Fruit fly (Drosophila melanogaster) whole organism, embryonic: ENCODE results near the gene spg.

Experiments
- ATbp ChIP-seq: fragments of 200-800 bp; sonication (Bioruptor generic); optimal IDR thresholded peaks from 2 replicates; lab custom pipeline; 2017; ENCODE audit warnings: missing biosample characterization, mild to moderate bottlenecking, missing genetic modification characterization, missing genetic modification reagents
- Bdp1 ChIP-seq: fragments of 200-800 bp; sonication (Bioruptor generic); optimal IDR thresholded peaks from 3 replicates; lab custom pipeline; 2016; ENCODE audit warnings: missing biosample characterization, missing genetic modification characterization
- CG10209 ChIP-seq: fragments of 200-800 bp; sonication (Bioruptor generic); optimal IDR thresholded peaks from 3 replicates; lab custom pipeline; 2017; ENCODE audit warnings: missing biosample characterization, mild to moderate bottlenecking, missing genetic modification characterization, missing genetic modification reagents
- CG10267 ChIP-seq: fragments of 200-800 bp; sonication (Bioruptor generic); optimal IDR thresholded peaks from 2 replicates; lab custom pipeline; 2018; ENCODE audit warnings: missing biosample characterization, mild to moderate bottlenecking, missing genetic modification characterization, moderate library complexity
- CG10431 ChIP-seq: fragments of 200-800 bp; sonication (Bioruptor generic); optimal IDR thresholded peaks from 3 replicates; lab custom pipeline; 2018; ENCODE audit warnings: missing biosample characterization, mild to moderate bottlenecking, missing genetic modification characterization
- CG11504 ChIP-seq: fragments of 200-800 bp; sonication (Bioruptor generic); optimal IDR thresholded peaks from 3 replicates; lab custom pipeline; 2019; ENCODE audit warnings: missing biosample characterization, mild to moderate bottlenecking, missing genetic modification characterization, moderate library complexity
- CG13123 ChIP-seq: fragments of 200-800 bp; sonication (Bioruptor generic); optimal IDR thresholded peaks from 2 replicates; lab custom pipeline; 2016; ENCODE audit warnings: missing biosample characterization, missing genetic modification characterization
- CG14710 ChIP-seq: fragments of 200-800 bp; sonication (Bioruptor generic); optimal IDR thresholded peaks from 3 replicates; lab custom pipeline; 2019; ENCODE audit warnings: missing biosample characterization, mild to moderate bottlenecking, missing genetic modification characterization, moderate library complexity
- CG15601 ChIP-seq: fragments of 200-800 bp; sonication (Bioruptor generic); optimal IDR thresholded peaks from 3 replicates; lab custom pipeline; 2019; ENCODE audit warnings: missing biosample characterization, mild to moderate bottlenecking, missing genetic modification characterization, moderate library complexity
- CG17361 ChIP-seq: fragments of 200-800 bp; sonication (Bioruptor generic); IDR thresholded peaks from 3 replicates; pipeline ENCODE4 v1.3.6; 2022; ENCODE audit warnings: missing biosample characterization, missing genetic modification characterization
- CG17568 ChIP-seq: fragments of 200-800 bp; sonication (Bioruptor generic); optimal IDR thresholded peaks from 2 replicates; lab custom pipeline; 2018; ENCODE audit warnings: missing biosample characterization, mild to moderate bottlenecking, missing genetic modification characterization, moderate library complexity
- CG17802 ChIP-seq: fragments of 200-800 bp; sonication (Bioruptor generic); optimal IDR thresholded peaks from 2 replicates; lab custom pipeline; 2018; ENCODE audit warnings: missing biosample characterization, mild to moderate bottlenecking, missing genetic modification characterization, moderate library complexity
- CG18599 ChIP-seq: fragments of 200-800 bp; sonication (Bioruptor generic); optimal IDR thresholded peaks from 3 replicates; lab custom pipeline; 2017; ENCODE audit warnings: missing biosample characterization, missing genetic modification characterization, mild to moderate bottlenecking, moderate library complexity, missing genetic modification reagents
- CG2712 ChIP-seq: fragments of 200-800 bp; optimal IDR thresholded peaks from 3 replicates; lab custom pipeline; 2019; ENCODE audit warnings: missing biosample characterization, mild to moderate bottlenecking, missing genetic modification characterization, moderate library complexity
- CG3847 ChIP-seq: fragments of 200-800 bp; sonication (Bioruptor generic); IDR thresholded peaks from 2 replicates; pipeline ENCODE4 v1.3.6; 2022; ENCODE audit warnings: missing biosample characterization, missing genetic modification characterization
- CG4617 ChIP-seq: fragments of 200-800 bp; sonication (Bioruptor generic); optimal IDR thresholded peaks from 3 replicates; lab custom pipeline; 2016; ENCODE audit warnings: missing biosample characterization, missing genetic modification characterization, borderline replicate concordance
- CG7556 ChIP-seq: fragments of 200-800 bp; sonication (Bioruptor generic); optimal IDR thresholded peaks from 2 replicates; lab custom pipeline; 2017; ENCODE audit warnings: missing biosample characterization, mild to moderate bottlenecking, missing genetic modification characterization
- CG8281 ChIP-seq: fragments of 200-800 bp; sonication (Bioruptor generic); optimal IDR thresholded peaks from 2 replicates; lab custom pipeline; 2018; ENCODE audit warnings: missing biosample characterization, mild to moderate bottlenecking, missing genetic modification characterization, moderate library complexity
- CG9727 ChIP-seq: fragments of 200-800 bp; sonication (Bioruptor generic); optimal IDR thresholded peaks from 3 replicates; lab custom pipeline; 2017; ENCODE audit warnings: missing biosample characterization, mild to moderate bottlenecking, missing genetic modification characterization
- Ets65A ChIP-seq: fragments of 200-800 bp; sonication (Bioruptor generic); peaks from one replicate; lab custom pipeline; 2016; ENCODE audit warnings: missing biosample characterization, missing genetic modification characterization
- MESR4 ChIP-seq: fragments of 200-800 bp; sonication (Bioruptor generic); optimal IDR thresholded peaks from 2 replicates; lab custom pipeline; 2018; ENCODE audit warnings: missing biosample characterization, mild to moderate bottlenecking, missing genetic modification characterization, moderate library complexity
- Max ChIP-seq: fragments of 200-800 bp; sonication (Bioruptor generic); optimal IDR thresholded peaks from 2 replicates; lab custom pipeline; 2016; ENCODE audit warnings: missing biosample characterization, mild to moderate bottlenecking, missing genetic modification characterization
- Med ChIP-seq: fragments of 200-800 bp; sonication (Bioruptor generic); peaks from one replicate; lab custom pipeline; 2016; ENCODE audit warnings: missing biosample characterization, missing genetic modification characterization, mild to moderate bottlenecking, inconsistent platforms, moderate library complexity
- Oli ChIP-seq: fragments of 200-800 bp; sonication (Bioruptor generic); optimal IDR thresholded peaks from 2 replicates; lab custom pipeline; 2018; ENCODE audit warnings: missing biosample characterization, mild to moderate bottlenecking, missing genetic modification characterization, moderate library complexity
- Stat92E ChIP-seq, 3 experiments: fragments of >200 bp in 2 of 3; fragments of 200-800 bp in 1 of 3; sonication (Bioruptor generic) in 1 of 3; optimal IDR thresholded peaks; 2 replicates each; lab custom pipeline; 2017 to 2019; ENCODE audit warnings: missing biosample characterization in 3 of 3, missing genetic modification characterization in 3 of 3, mild to moderate bottlenecking in 1 of 3, moderate library complexity in 1 of 3
- Vsx1 ChIP-seq: fragments of 200-800 bp; sonication (Bioruptor generic); optimal IDR thresholded peaks from 2 replicates; lab custom pipeline; 2017; ENCODE audit warnings: missing biosample characterization, mild to moderate bottlenecking, missing genetic modification characterization, missing genetic modification reagents
- ac ChIP-seq: fragments of 200-800 bp; sonication (Bioruptor generic); optimal IDR thresholded peaks from 3 replicates; lab custom pipeline; 2017; ENCODE audit warnings: missing biosample characterization, mild to moderate bottlenecking, missing genetic modification characterization
- ato ChIP-seq: fragments of 200-800 bp; sonication (Bioruptor generic); IDR thresholded peaks from 2 replicates; pipeline ENCODE4 v1.3.6; 2022; ENCODE audit warnings: missing biosample characterization, missing genetic modification characterization; ENCODE audit not compliant: partially characterized antibody
- bsh ChIP-seq, 2 experiments: fragments of 200-800 bp; sonication (Bioruptor generic); optimal IDR thresholded peaks; 2 replicates each; lab custom pipeline; 2017 to 2018; ENCODE audit warnings: mild to moderate bottlenecking in 2 of 2, missing biosample characterization in 2 of 2, missing genetic modification characterization in 2 of 2, moderate library complexity in 1 of 2
- gem ChIP-seq: fragments of 200-800 bp; sonication (Bioruptor generic); optimal IDR thresholded peaks from 2 replicates; lab custom pipeline; 2019; ENCODE audit warnings: missing biosample characterization, mild to moderate bottlenecking, missing genetic modification characterization, moderate library complexity
- gsb ChIP-seq: fragments of 200-800 bp; sonication (Bioruptor generic); IDR thresholded peaks from 2 replicates; pipeline ENCODE4 v1.3.6; 2022; ENCODE audit warnings: missing biosample characterization, missing genetic modification characterization
- hth ChIP-seq: fragments of >200 bp; optimal IDR thresholded peaks from 2 replicates; lab custom pipeline; 2017; ENCODE audit warnings: inconsistent platforms
- lola ChIP-seq, 3 experiments: fragments of >200 bp in 2 of 3; fragments of 200-800 bp in 1 of 3; sonication (Bioruptor generic) in 1 of 3; optimal IDR thresholded peaks; 2 replicates each; lab custom pipeline; 2017 to 2019; ENCODE audit warnings: missing biosample characterization in 3 of 3, missing genetic modification characterization in 3 of 3, mild to moderate bottlenecking in 1 of 3, moderate library complexity in 1 of 3
- mam ChIP-seq: fragments of 200-800 bp; sonication (Bioruptor generic); optimal IDR thresholded peaks from 3 replicates; lab custom pipeline; 2016; ENCODE audit warnings: missing biosample characterization, missing genetic modification characterization
- onecut ChIP-seq: fragments of 200-800 bp; sonication (Bioruptor generic); IDR thresholded peaks from 2 replicates; pipeline ENCODE4 v1.3.6; 2022; ENCODE audit warnings: missing biosample characterization, missing genetic modification characterization
- phol ChIP-seq: fragments of 200-800 bp; sonication (Bioruptor generic); optimal IDR thresholded peaks from 3 replicates; lab custom pipeline; 2018; ENCODE audit warnings: missing biosample characterization, mild to moderate bottlenecking, missing genetic modification characterization, moderate library complexity
- run ChIP-seq: fragments of 200-800 bp; sonication (Bioruptor generic); optimal IDR thresholded peaks from 3 replicates; lab custom pipeline; 2018; ENCODE audit warnings: missing biosample characterization, mild to moderate bottlenecking, missing genetic modification characterization
- sens ChIP-seq: fragments of 200-800 bp; sonication (Bioruptor generic); peaks from one replicate; lab custom pipeline; 2016; ENCODE audit warnings: missing biosample characterization, missing genetic modification characterization
- slou ChIP-seq: fragments of 200-800 bp; sonication (Bioruptor generic); optimal IDR thresholded peaks from 3 replicates; lab custom pipeline; 2016; ENCODE audit warnings: missing biosample characterization, missing genetic modification characterization
- so ChIP-seq: fragments of 200-800 bp; sonication (Bioruptor generic); IDR thresholded peaks from 3 replicates; pipeline ENCODE4 v1.3.6; 2022; ENCODE audit warnings: missing biosample characterization, missing genetic modification characterization
- sob ChIP-seq: fragments of 200-800 bp; sonication (Bioruptor generic); IDR thresholded peaks from 2 replicates; pipeline ENCODE4 v1.3.6; 2022; ENCODE audit warnings: missing biosample characterization, missing genetic modification characterization
- sr ChIP-seq: fragments of 200-800 bp; sonication (Bioruptor generic); IDR thresholded peaks from 3 replicates; pipeline ENCODE4 v1.3.6; 2022; ENCODE audit warnings: missing biosample characterization, missing genetic modification characterization
- tup ChIP-seq: fragments of 200-800 bp; sonication (Bioruptor generic); optimal IDR thresholded peaks from 2 replicates; lab custom pipeline; 2016; ENCODE audit warnings: missing biosample characterization, mild to moderate bottlenecking, missing genetic modification characterization, moderate library complexity
- zf30C ChIP-seq: fragments of 200-800 bp; sonication (Bioruptor generic); optimal IDR thresholded peaks from 3 replicates; lab custom pipeline; 2018; ENCODE audit warnings: missing biosample characterization, mild to moderate bottlenecking, missing genetic modification characterization

Gene spg

dm6 chr3R:28851966-28852377 lies 6.9 kb downstream of the spg start (continued):
- TF ChIP-seq CG4617 (GFP tag; lab: Kevin White, UChicago) (no peak), Ets65A (peak; percentile 83), CG17802 (tag; lab: Kevin White, UChicago) (peak; percentile 13), CG9727 (GFP tag; lab: Kevin White, UChicago) (peak; percentile 8), CG3847 (GFP tag; lab: Robert Waterston, UW) (no peak), hth (lab: Kevin White, UChicago) (no peak), gsb (GFP tag; lab: Robert Waterston, UW) (no peak), mam (GFP tag; lab: Kevin White, UChicago) (no peak), Oli (peak; percentile 16), CG10209 (GFP tag; lab: Kevin White, UChicago) (peak; percentile 14), CG17361 (peak; percentile 59; the same call in 2 of the 3 replicates), Vsx1 (GFP tag; lab: Kevin White, UChicago) (peak; percentile 47), gem (tag; lab: Kevin White, UChicago) (peak; percentile 49), lola (GFP tag; optimal IDR thresholded peaks at IDR 0.05; lab: Kevin White, UChicago) (peak in 1 of 3 experiments; percentile 48), ac (GFP tag; lab: Kevin White, UChicago) (no peak), CG13123 (no peak), CG18599 (peak; percentile 15), CG11504 (tag; lab: Kevin White, UChicago) (peak; percentile 25), CG10267 (peak; percentile 12), onecut (GFP tag; lab: Robert Waterston, UW) (no peak), CG7556 (GFP tag; lab: Kevin White, UChicago) (peak; percentile 53), sens (peak; percentile 87), phol (peak; percentile 45), CG2712 (tag; lab: Kevin White, UChicago) (peak; percentile 34), ato (GFP tag; lab: Robert Waterston, UW) (no peak)
- TF ChIP-seq, all 482 proteins: peak for 50

- TF ChIP-seq sr (GFP tag; lab: Robert Waterston, UW): 0 out of 3 replicates have a peak, but pooled peaks have one; percentile 8
- peak; percentile 3 for TF ChIP-seq CG10431 (GFP tag; lab: Kevin White, UChicago)
- peak; percentile 44 for TF ChIP-seq CG8281 (tag; lab: Kevin White, UChicago)
- TF ChIP-seq bsh (GFP tag; optimal IDR thresholded peaks at IDR 0.05; lab: Kevin White, UChicago): peak in 1 of 2 experiments; percentile 7
- TF ChIP-seq run (tag; lab: Kevin White, UChicago): peak; percentile 2
- TF ChIP-seq ATbp (GFP tag; lab: Kevin White, UChicago): peak; percentile 25
- TF ChIP-seq MESR4 (GFP tag; lab: Kevin White, UChicago): no peak
- peak in 1 of 3 experiments; percentile 76 for TF ChIP-seq Stat92E (GFP tag; optimal IDR thresholded peaks at IDR 0.05; lab: Kevin White, UChicago)
- TF ChIP-seq Max (GFP tag; lab: Kevin White, UChicago): no peak
- TF ChIP-seq slou: no peak
- no peak for TF ChIP-seq tup
- no peak for TF ChIP-seq zf30C (GFP tag; lab: Kevin White, UChicago)
- TF ChIP-seq Med (GFP tag; lab: Kevin White, UChicago): peak; percentile 37
- no peak for TF ChIP-seq so (GFP tag; lab: Robert Waterston, UW)
- TF ChIP-seq sob (GFP tag; lab: Robert Waterston, UW): no peak
- peak; percentile 33 for TF ChIP-seq CG15601 (tag; lab: Kevin White, UChicago)
- no peak for TF ChIP-seq Bdp1
- peak; percentile 5 for TF ChIP-seq CG14710 (tag; lab: Kevin White, UChicago)
- peak; percentile 31 for TF ChIP-seq CG17568 (GFP tag; lab: Kevin White, UChicago)
- peak; percentile 76 for TF ChIP-seq sens
These were observed 11.1 kb downstream of the spg start for dm6 chr3R:28856140-28856539.
